Fruit fly (Drosophila melanogaster): ENCODE measurements around the gene CG7183.

DNA sequence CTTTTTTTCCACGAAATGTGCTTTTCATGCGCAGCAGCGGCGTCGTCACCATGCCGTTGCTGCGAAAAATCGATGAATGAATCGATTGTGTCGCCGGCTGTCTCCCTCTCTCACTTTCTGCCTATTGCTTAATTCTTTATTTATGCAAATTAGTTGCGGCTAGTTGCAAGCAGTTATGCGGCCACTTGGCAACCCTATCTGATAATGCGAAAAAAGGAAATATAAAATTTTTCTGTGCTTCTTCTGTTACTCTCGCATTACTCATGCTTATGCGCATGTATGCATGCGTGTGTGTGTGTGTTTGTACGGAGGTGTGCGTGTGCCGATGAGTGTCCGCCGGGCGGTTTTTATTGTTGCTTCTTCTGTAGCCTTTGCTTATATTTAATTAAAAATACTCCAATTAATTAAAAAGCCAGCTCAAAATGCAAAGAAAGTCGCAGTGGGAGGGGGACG is 23.2 kb upstream of the CG7183 start:
- TF ChIP-seq CG10348 (GFP tag; IDR thresholded peaks at IDR 0.05) (no peak), CG8159 (tag; optimal IDR thresholded peaks at IDR 0.05) (peak; percentile 16), EcR (GFP tag; optimal IDR thresholded peaks at IDR 0.05) (no peak), CG14655 (GFP tag; optimal IDR thresholded peaks at IDR 0.05) (peak; percentile 39), CG32121 (GFP tag; IDR thresholded peaks at IDR 0.05) (peak; percentile 55; the same call in 1 of the 2 replicates), fd96Ca (GFP tag; IDR thresholded peaks at IDR 0.05) (peak; percentile 71), CG12605 (GFP tag; IDR thresholded peaks at IDR 0.05) (no peak), CG8301 (tag; optimal IDR thresholded peaks at IDR 0.05) (peak; percentile 9), CG4496 (GFP tag; IDR thresholded peaks at IDR 0.05) (peak; percentile 67), CG17806 (tag; optimal IDR thresholded peaks at IDR 0.05) (no peak)
